Worm (Caenorhabditis elegans) whole organism, L1 larva: ENCODE measurements around the gene ZK1320.3.

Experiments
- ces-1 ChIP-seq: fragments of 150-350 bp; optimal IDR thresholded peaks from 2 replicates; lab custom pipeline; 2014; ENCODE audit warnings: missing biosample characterization, missing genetic modification reagents, missing genetic modification characterization
- nhr-11 ChIP-seq: fragments of 150-350 bp; optimal IDR thresholded peaks from 2 replicates; lab custom pipeline; 2014; ENCODE audit warnings: missing biosample characterization, missing genetic modification characterization
- skn-1 ChIP-seq: fragments of 150-350 bp; optimal IDR thresholded peaks from 2 replicates; lab custom pipeline; 2014; ENCODE audit warnings: missing biosample characterization, missing genetic modification characterization
- xbp-1 ChIP-seq: sonication (generic microtip); optimal IDR thresholded peaks from 2 replicates; lab custom pipeline; 2016; ENCODE audit warnings: missing genetic modification characterization, missing compliant biosample characterization

ce11 chrII:9611347-9611923 lies 48.8 kb downstream of the ZK1320.3 start, which contains the start of the genes T15H9.5 and T15H9.4:
- TF ChIP-seq skn-1 (tag; lab: Kevin White, UChicago) (no peak), ces-1 (GFP tag; lab: Kevin White, UChicago) (no peak), xbp-1 (no peak), nhr-11 (tag; lab: Kevin White, UChicago) (no peak)
